Worm (Caenorhabditis elegans): Measurements from ENCODE around the gene nfi-1.
A peak's percentile ranks its signal among the peaks of the same experiment; 100 is the strongest.

Gene nfi-1

ce11 chrII:7529078-7529683 lies 8.8 kb upstream of the nfi-1 start, which contains the start of gene ZK1290.5 (continued):
- TF ChIP-seq lin-54 (GFP tag; optimal IDR thresholded peaks at IDR 0.05) (peak; percentile 60), athp-1 (tag; optimal IDR thresholded peaks at IDR 0.05) (peak; percentile 44), C17E4.6 (GFP tag; IDR thresholded peaks at IDR 0.05) (no peak), Y95B8A.8 (GFP tag; IDR thresholded peaks at IDR 0.05) (no peak), repo-1 (tag; optimal IDR thresholded peaks at IDR 0.05) (peak; percentile 72), Y53G8AR.9 (GFP tag; conservative IDR thresholded peaks at IDR 0.05) (0 out of 2 replicates have a peak, but pooled peaks have one; percentile 43), pha-4 (tag; optimal IDR thresholded peaks at IDR 0.05) (peak; percentile 80), tbp1 (GFP tag; optimal IDR thresholded peaks at IDR 0.05) (peak; percentile 55), egl-44 (GFP tag; IDR thresholded peaks at IDR 0.05) (peak; percentile 45; the same call in 1 of the 2 replicates), nfyb-1 (GFP tag; IDR thresholded peaks at IDR 0.05) (peak; percentile 88), tlf-1 (GFP tag; optimal IDR thresholded peaks at IDR 0.05) (peak; percentile 84), dox-1 (GFP tag; IDR thresholded peaks at IDR 0.05) (peak; percentile 72), somi-1 (GFP tag; optimal IDR thresholded peaks at IDR 0.05) (peak; percentile 95), rpc-1 (optimal IDR thresholded peaks at IDR 0.05) (no peak), rpc-1 (tag; optimal IDR thresholded peaks at IDR 0.05) (no peak), Y79H2A.3 (GFP tag; conservative IDR thresholded peaks at IDR 0.05) (no peak), cebp-1 (GFP tag; IDR thresholded peaks at IDR 0.05) (no peak), cebp-1 (tag; optimal IDR thresholded peaks at IDR 0.05) (peak; percentile 79), K12H6.12 (tag; optimal IDR thresholded peaks at IDR 0.05) (peak; percentile 86), die-1 (tag; optimal IDR thresholded peaks at IDR 0.05) (peak; percentile 43), chd-7 (tag; optimal IDR thresholded peaks at IDR 0.05) (peak; percentile 87), hsf-1 (GFP tag; IDR thresholded peaks at IDR 0.05) (peak; percentile 93), ZK185.1 (tag; optimal IDR thresholded peaks at IDR 0.05; ENCODE audit: poor library complexity, severe bottlenecking) (peak; percentile 28), ztf-3 (GFP tag; optimal IDR thresholded peaks at IDR 0.05) (peak; percentile 63), nhr-80 (tag; optimal IDR thresholded peaks at IDR 0.05) (peak; percentile 77), F22D6.2 (tag; optimal IDR thresholded peaks at IDR 0.05) (peak; percentile 82), atf-7 (tag; optimal IDR thresholded peaks at IDR 0.05) (peak; percentile 84), lin-40 (tag; optimal IDR thresholded peaks at IDR 0.05) (peak; percentile 94), ccch-3 (GFP tag; optimal IDR thresholded peaks at IDR 0.05) (no peak), ekl-4 (GFP tag; IDR thresholded peaks at IDR 0.05) (peak; percentile 78)

ce11 chrII:7530944-7531343 lies 7.0 kb upstream of the nfi-1 start, which contains the start of gene wrt-1:
TSS of gene wrt-1 (plus strand) at chrII:7530996.
- TF ChIP-seq ztf-22 (GFP tag; optimal IDR thresholded peaks at IDR 0.05) (no peak), Y53G8AR.9 (GFP tag; conservative IDR thresholded peaks at IDR 0.05) (peak; percentile 56), B0336.3 (GFP tag; IDR thresholded peaks at IDR 0.05) (no peak), hmg-1.2 (GFP tag; IDR thresholded peaks at IDR 0.05) (no peak), C06A6.2 (GFP tag; conservative IDR thresholded peaks at IDR 0.05) (peak; percentile 59; the same call in 1 of the 2 replicates), nfyb-1 (GFP tag; IDR thresholded peaks at IDR 0.05) (no peak), F23B12.7 (tag; optimal IDR thresholded peaks at IDR 0.05; ENCODE audit: insufficient read depth) (no peak), mcd-1 (GFP tag; IDR thresholded peaks at IDR 0.05) (peak; percentile 44), ceh-100 (GFP tag; IDR thresholded peaks at IDR 0.05) (no peak), dox-1 (GFP tag; IDR thresholded peaks at IDR 0.05) (0 out of 2 replicates have a peak, but pooled peaks have one; percentile 13), Y56A3A.18 (GFP tag; IDR thresholded peaks at IDR 0.05) (0 out of 2 replicates have a peak, but pooled peaks have one; percentile 64), pbrm-1 (GFP tag; IDR thresholded peaks at IDR 0.05) (peak; percentile 43; the same call in 1 of the 2 replicates), atf-7 (tag; optimal IDR thresholded peaks at IDR 0.05) (peak; percentile 4), fkh-3 (tag; optimal IDR thresholded peaks at IDR 0.05) (no peak), T26A5.8 (tag; optimal IDR thresholded peaks at IDR 0.05) (no peak)
